Worm (Caenorhabditis elegans): Measurements from ENCODE around the gene T08G5.1.

T08G5.1 gene

ce11 chrV:14005812-14006211, 12.8 kb upstream of the T08G5.1 start, which contains the start of gene ric-7:
ric-7 (minus strand) TSS chrV:14005912.
- TF ChIP-seq elt-1 (tag; optimal IDR thresholded peaks at IDR 0.05; ENCODE audit: borderline replicate concordance, insufficient read depth) (no peak), drap-1 (GFP tag; optimal IDR thresholded peaks at IDR 0.05) (no peak), zip-8 (tag; optimal IDR thresholded peaks at IDR 0.05) (no peak)

ce11 chrV:14006819-14007218, 11.7 kb upstream of the T08G5.1 start:
- TF ChIP-seq pha-4 (tag; optimal IDR thresholded peaks at IDR 0.05) (no peak), nhr-76 (tag; optimal IDR thresholded peaks at IDR 0.05) (no peak), unc-120 (tag; optimal IDR thresholded peaks at IDR 0.05; ENCODE audit: poor library complexity, severe bottlenecking) (no peak), cnd-1 (tag; optimal IDR thresholded peaks at IDR 0.05) (no peak), elt-1 (tag; optimal IDR thresholded peaks at IDR 0.05; ENCODE audit: borderline replicate concordance, insufficient read depth) (no peak), drap-1 (GFP tag; optimal IDR thresholded peaks at IDR 0.05) (no peak), ham-2 (GFP tag; optimal IDR thresholded peaks at IDR 0.05) (peak; percentile 21), ces-1 (GFP tag; optimal IDR thresholded peaks at IDR 0.05) (peak; percentile 1), mab-5 (tag; optimal IDR thresholded peaks at IDR 0.05) (no peak), unc-62 (GFP tag; optimal IDR thresholded peaks at IDR 0.05) (no peak), lin-32 (GFP tag; optimal IDR thresholded peaks at IDR 0.05) (no peak)

- TF ChIP-seq nhr-12 (tag; optimal IDR thresholded peaks at IDR 0.05) (no peak), sptf-1 (tag; optimal IDR thresholded peaks at IDR 0.05) (no peak), mls-2 (tag; optimal IDR thresholded peaks at IDR 0.05) (no peak), sem-2 (GFP tag; optimal IDR thresholded peaks at IDR 0.05) (no peak), unc-39 (tag; optimal IDR thresholded peaks at IDR 0.05) (no peak), blmp-1 (tag; optimal IDR thresholded peaks at IDR 0.05) (no peak)
Observed at ce11 chrV:14008353-14008859, 10.2 kb upstream of the T08G5.1 start.

- TF ChIP-seq unc-120 (tag; optimal IDR thresholded peaks at IDR 0.05; ENCODE audit: poor library complexity, severe bottlenecking) (no peak), pha-4 (tag; optimal IDR thresholded peaks at IDR 0.05) (no peak), ceh-39 (tag; optimal IDR thresholded peaks at IDR 0.05) (no peak), ceh-83 (GFP tag; optimal IDR thresholded peaks at IDR 0.05) (no peak), ztf-11 (tag; optimal IDR thresholded peaks at IDR 0.05) (no peak), nhr-237 (tag; optimal IDR thresholded peaks at IDR 0.05) (no peak), bed-3 (GFP tag; optimal IDR thresholded peaks at IDR 0.05) (no peak), ces-1 (GFP tag; optimal IDR thresholded peaks at IDR 0.05) (no peak), elt-3 (tag; optimal IDR thresholded peaks at IDR 0.05) (no peak), unc-39 (tag; optimal IDR thresholded peaks at IDR 0.05) (no peak)
Observed at ce11 chrV:14010021-14010420, 8.5 kb upstream of the T08G5.1 start.

- TF ChIP-seq ztf-11 (tag; optimal IDR thresholded peaks at IDR 0.05) = no peak
- TF ChIP-seq sem-2 (GFP tag; optimal IDR thresholded peaks at IDR 0.05) = peak; percentile 13
Observed at ce11 chrV:14011427-14011826, 7.1 kb upstream of the T08G5.1 start.

- no peak for TF ChIP-seq lin-32 (GFP tag; optimal IDR thresholded peaks at IDR 0.05)
- no peak for TF ChIP-seq cnd-1 (tag; optimal IDR thresholded peaks at IDR 0.05)
- peak; percentile 42 for TF ChIP-seq nhr-237 (tag; optimal IDR thresholded peaks at IDR 0.05)
- peak; percentile 53 for TF ChIP-seq ces-1 (GFP tag; optimal IDR thresholded peaks at IDR 0.05)
- no peak for TF ChIP-seq M03D4.4 (tag; optimal IDR thresholded peaks at IDR 0.05)
- TF ChIP-seq pha-4 (tag; optimal IDR thresholded peaks at IDR 0.05) = peak; percentile 24
- no peak for TF ChIP-seq snpc-4 (tag; optimal IDR thresholded peaks at IDR 0.05)
- TF ChIP-seq lin-13 (tag; optimal IDR thresholded peaks at IDR 0.05) = peak; percentile 59
- peak; percentile 40 for TF ChIP-seq ceh-39 (tag; optimal IDR thresholded peaks at IDR 0.05)
- no peak for TF ChIP-seq zip-8 (tag; optimal IDR thresholded peaks at IDR 0.05)
- peak; percentile 50 for TF ChIP-seq lsy-2 (tag; optimal IDR thresholded peaks at IDR 0.05)
- TF ChIP-seq tbx-8 (GFP tag; optimal IDR thresholded peaks at IDR 0.05) = no peak
- peak; percentile 70 for TF ChIP-seq mep-1 (tag; optimal IDR thresholded peaks at IDR 0.05)
Observed at ce11 chrV:14012002-14012554, 6.5 kb upstream of the T08G5.1 start, which contains the start of the genes ddx-17 and aip-1. ddx-17 (minus strand) TSS chrV:14012052. aip-1 (plus strand) TSS chrV:14012333.
